Worm (Caenorhabditis elegans): ENCODE measurements around the gene ceh-62.

The ceh-62 gene

DNA sequence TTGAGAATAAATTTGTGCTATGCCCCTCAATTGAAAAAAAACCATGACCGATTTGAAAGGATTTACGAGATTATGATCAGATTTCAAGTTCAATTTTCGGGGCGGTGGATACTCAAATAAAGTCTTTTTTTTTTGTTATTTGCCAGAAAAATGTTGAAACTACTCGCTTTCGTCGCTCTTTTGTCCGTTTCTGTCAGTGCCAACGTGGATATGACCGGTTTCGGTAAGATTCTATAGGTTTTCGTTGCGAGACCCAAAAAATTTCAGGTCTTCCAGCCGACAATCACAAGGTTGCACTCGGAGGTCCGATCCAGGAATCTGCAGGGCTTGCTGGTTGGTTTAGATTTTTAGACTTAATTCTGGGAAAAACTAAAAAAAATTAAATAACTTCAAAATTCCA, 18.3 kb upstream of the ceh-62 start, which contains the start of gene tag-209:
tag-209 (plus strand) TSS at position 73 of the 400 bp plus-strand sequence.
- no peak for TF ChIP-seq fos-1 (tag; optimal IDR thresholded peaks at IDR 0.05)
- TF ChIP-seq lin-13 (GFP tag; optimal IDR thresholded peaks at IDR 0.05): no peak
- TF ChIP-seq alr-1 (tag; optimal IDR thresholded peaks at IDR 0.05): no peak
- TF ChIP-seq snpc-4 (tag; optimal IDR thresholded peaks at IDR 0.05): no peak
- no peak for TF ChIP-seq peb-1 (tag; optimal IDR thresholded peaks at IDR 0.05)

DNA sequence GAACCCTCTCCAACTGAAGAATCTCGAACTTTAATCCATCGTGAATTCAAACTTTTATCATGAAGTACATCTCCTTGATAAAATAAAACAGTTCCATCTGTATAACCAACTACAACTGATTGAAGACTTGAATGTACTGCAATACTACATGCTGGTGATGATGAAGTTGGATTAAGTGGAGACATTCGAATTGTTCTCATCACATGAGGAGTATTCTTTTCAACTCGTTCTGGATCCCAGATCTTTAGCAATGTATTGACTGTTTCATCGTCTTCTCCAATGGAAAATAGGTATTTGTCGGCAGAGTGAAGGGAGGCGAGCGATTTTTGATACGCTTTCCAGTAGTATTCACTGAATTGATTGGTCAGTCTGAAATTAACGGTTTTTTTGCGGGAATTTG, 12.9 kb upstream of the ceh-62 start:
- no peak for TF ChIP-seq sem-4 (tag; optimal IDR thresholded peaks at IDR 0.05)

- no peak for TF ChIP-seq lin-11 (tag; optimal IDR thresholded peaks at IDR 0.05)
- no peak for TF ChIP-seq ztf-11 (tag; optimal IDR thresholded peaks at IDR 0.05)
Observed at ce11 chrII:10793393-10793792, 12.1 kb upstream of the ceh-62 start, which contains the start of gene vps-11. vps-11 (minus strand) TSS chrII:10793493.

- no peak for TF ChIP-seq dmd-4 (tag; optimal IDR thresholded peaks at IDR 0.05)
- TF ChIP-seq ceh-16 (tag; optimal IDR thresholded peaks at IDR 0.05): no peak
- no peak for TF ChIP-seq nhr-6 (tag; optimal IDR thresholded peaks at IDR 0.05)
- no peak for TF ChIP-seq ZK546.5 (tag; optimal IDR thresholded peaks at IDR 0.05)
- TF ChIP-seq sma-3 (GFP tag; optimal IDR thresholded peaks at IDR 0.05): no peak
- no peak for TF ChIP-seq lin-13 (GFP tag; optimal IDR thresholded peaks at IDR 0.05)
Observed at ce11 chrII:10796194-10796593, 9.3 kb upstream of the ceh-62 start, which contains the start of gene set-14. set-14 (minus strand) TSS chrII:10796294.

DNA sequence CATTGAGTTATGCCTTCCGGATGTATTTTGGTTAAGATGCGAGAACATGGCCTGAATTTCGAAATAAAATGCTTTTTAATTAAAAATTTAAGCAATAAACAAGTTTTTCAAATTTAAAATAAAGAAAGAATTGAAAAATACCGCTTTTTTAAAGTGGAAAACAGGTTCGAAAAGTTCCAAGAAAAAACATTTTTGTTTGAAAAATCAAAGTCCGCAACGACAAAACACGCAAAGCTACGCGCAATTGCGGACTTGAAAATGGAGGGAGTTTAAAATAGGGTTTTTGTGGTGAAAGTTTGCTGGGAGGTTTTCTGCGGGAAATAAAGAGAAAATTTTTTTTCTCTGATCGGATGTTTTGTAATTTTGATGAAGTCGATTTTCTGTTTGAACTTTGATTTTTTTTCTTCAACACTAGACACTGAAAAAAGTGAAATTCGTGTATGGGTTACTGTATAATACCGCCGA, 7.1 kb upstream of the ceh-62 start, which contains the start of gene npp-19:
npp-19 (minus strand) TSS at position 51 of the 465 bp plus-strand sequence.
- TF ChIP-seq ztf-1 (GFP tag; conservative IDR thresholded peaks at IDR 0.05) (no peak), zag-1 (tag; optimal IDR thresholded peaks at IDR 0.05) (no peak), nhr-237 (tag; optimal IDR thresholded peaks at IDR 0.05) (no peak), dmd-4 (tag; optimal IDR thresholded peaks at IDR 0.05) (no peak), R02D3.7 (tag; optimal IDR thresholded peaks at IDR 0.05) (peak; percentile 42), lin-39 (tag; optimal IDR thresholded peaks at IDR 0.05) (no peak), nhr-21 (tag; optimal IDR thresholded peaks at IDR 0.05) (peak; percentile 50), nhr-10 (tag; optimal IDR thresholded peaks at IDR 0.05) (no peak), nhr-129 (tag; optimal IDR thresholded peaks at IDR 0.05) (peak; percentile 56), nhr-23 (tag; optimal IDR thresholded peaks at IDR 0.05) (no peak), unc-39 (tag; optimal IDR thresholded peaks at IDR 0.05) (no peak), ceh-16 (tag; optimal IDR thresholded peaks at IDR 0.05) (no peak), aly-2 (tag; optimal IDR thresholded peaks at IDR 0.05) (no peak), nhr-12 (tag; optimal IDR thresholded peaks at IDR 0.05) (no peak), lin-13 (GFP tag; optimal IDR thresholded peaks at IDR 0.05) (peak; percentile 52), mdl-1 (tag; optimal IDR thresholded peaks at IDR 0.05) (no peak), crh-2 (tag; optimal IDR thresholded peaks at IDR 0.05) (peak; percentile 60), fos-1 (tag; optimal IDR thresholded peaks at IDR 0.05) (peak; percentile 48), nhr-25 (tag; optimal IDR thresholded peaks at IDR 0.05) (no peak), sma-9 (GFP tag; optimal IDR thresholded peaks at IDR 0.05) (no peak), sma-9 (tag; optimal IDR thresholded peaks at IDR 0.05) (no peak), F13H6.1 (tag; optimal IDR thresholded peaks at IDR 0.05) (peak; percentile 42), ZK546.5 (tag; optimal IDR thresholded peaks at IDR 0.05) (no peak), ztf-11 (tag; optimal IDR thresholded peaks at IDR 0.05) (no peak), C34F6.9 (tag; optimal IDR thresholded peaks at IDR 0.05) (peak; percentile 76), ceh-82 (tag; optimal IDR thresholded peaks at IDR 0.05) (no peak), elt-3 (tag; optimal IDR thresholded peaks at IDR 0.05) (no peak), skn-1 (tag; optimal IDR thresholded peaks at IDR 0.05) (no peak), unc-62 (GFP tag; optimal IDR thresholded peaks at IDR 0.05) (no peak), ama-1 (optimal IDR thresholded peaks at IDR 0.05) (no peak), snpc-4 (tag; optimal IDR thresholded peaks at IDR 0.05) (no peak), elt-1 (tag; optimal IDR thresholded peaks at IDR 0.05) (no peak), unc-55 (GFP tag; optimal IDR thresholded peaks at IDR 0.05) (peak; percentile 87), Y55F3AM.14 (GFP tag; optimal IDR thresholded peaks at IDR 0.05) (no peak), lsy-2 (tag; optimal IDR thresholded peaks at IDR 0.05) (peak; percentile 76 to 87), nhr-6 (tag; optimal IDR thresholded peaks at IDR 0.05) (no peak), nhr-77 (tag; optimal IDR thresholded peaks at IDR 0.05) (peak; percentile 67), egl-27 (tag; optimal IDR thresholded peaks at IDR 0.05) (no peak), mbf-1 (tag; optimal IDR thresholded peaks at IDR 0.05) (no peak), lin-11 (tag; optimal IDR thresholded peaks at IDR 0.05) (no peak), sma-3 (GFP tag; optimal IDR thresholded peaks at IDR 0.05) (peak; percentile 47), mab-5 (tag; optimal IDR thresholded peaks at IDR 0.05) (peak; percentile 46), gmeb-1 (tag; optimal IDR thresholded peaks at IDR 0.05) (peak; percentile 99), sem-4 (tag; optimal IDR thresholded peaks at IDR 0.05) (peak; percentile 10)

All from whole organism, L2 larva.